Worm (Caenorhabditis elegans) whole organism, L1 larva: ENCODE measurements around the gene clec-55.

ENCODE experiments used
- C16A3.4 ChIP-seq: fragments of 150-350 bp; optimal IDR thresholded peaks from 2 replicates; lab custom pipeline; 2014; ENCODE audit warnings: missing biosample characterization, missing genetic modification characterization
- C34B4.2 ChIP-seq: sonication (generic microtip); optimal IDR thresholded peaks from 2 replicates; lab custom pipeline; 2017; ENCODE audit warnings: mild to moderate bottlenecking, missing genetic modification characterization, missing compliant biosample characterization
- aly-2 ChIP-seq: fragments of 150-350 bp; optimal IDR thresholded peaks from 2 replicates; lab custom pipeline; 2014; ENCODE audit warnings: missing biosample characterization, missing genetic modification characterization
- ama-1 ChIP-seq: fragments of 150-350 bp; optimal IDR thresholded peaks from 2 replicates; lab custom pipeline; 2014
- ceh-63 ChIP-seq: fragments of 200-800 bp; sonication (Bioruptor generic); optimal IDR thresholded peaks from 2 replicates; lab custom pipeline; 2018; ENCODE audit warnings: mild to moderate bottlenecking, missing genetic modification characterization, missing compliant biosample characterization
- ceh-82 ChIP-seq, 3 experiments: fragments of 150-350 bp in 1 of 3; sonication (generic microtip) in 2 of 3; optimal IDR thresholded peaks; 2 replicates each; lab custom pipeline; 2014 to 2017; ENCODE audit warnings: missing biosample characterization in 3 of 3, missing genetic modification characterization in 3 of 3
- dpl-1 ChIP-seq, 3 experiments: fragments of 150-350 bp in 2 of 3; sonication (generic microtip) in 1 of 3; optimal IDR thresholded peaks; 2 replicates each; lab custom pipeline; 2014 to 2017; ENCODE audit warnings: missing biosample characterization in 3 of 3, missing genetic modification characterization in 3 of 3, missing genetic modification reagents in 3 of 3
- dsc-1 ChIP-seq: sonication (generic microtip); optimal IDR thresholded peaks from 2 replicates; lab custom pipeline; 2016; ENCODE audit warnings: mild to moderate bottlenecking, missing genetic modification characterization, missing compliant biosample characterization
- efl-1 ChIP-seq, 4 experiments: fragments of 150-350 bp; optimal IDR thresholded peaks in 3 of 4; peaks in 1 of 4; 1 replicate in 1 of 4; 2 replicates in 3 of 4; lab custom pipeline; 2014; ENCODE audit warnings: missing biosample characterization in 2 of 4, missing genetic modification characterization in 2 of 4, missing genetic modification reagents in 2 of 4
- efl-3 ChIP-seq: fragments of 200-800 bp; sonication (Bioruptor generic); optimal IDR thresholded peaks from 2 replicates; lab custom pipeline; 2018; ENCODE audit warnings: mild to moderate bottlenecking, missing genetic modification characterization, missing compliant biosample characterization
- egl-13 ChIP-seq: sonication (generic microtip); optimal IDR thresholded peaks from 2 replicates; lab custom pipeline; 2016; ENCODE audit warnings: missing genotype, missing genetic modification reagents, missing genetic modification characterization, missing compliant biosample characterization
- fkh-10 ChIP-seq: sonication (generic microtip); optimal IDR thresholded peaks from 2 replicates; lab custom pipeline; 2017; ENCODE audit warnings: missing biosample characterization, missing genetic modification reagents, missing genetic modification characterization
- fkh-8 ChIP-seq: sonication (generic microtip); optimal IDR thresholded peaks from 2 replicates; lab custom pipeline; 2016; ENCODE audit warnings: mild to moderate bottlenecking, missing genetic modification characterization, missing compliant biosample characterization
- fos-1 ChIP-seq: fragments of 150-350 bp; optimal IDR thresholded peaks from 2 replicates; lab custom pipeline; 2014; ENCODE audit warnings: missing biosample characterization, missing genetic modification characterization
- lin-14 ChIP-seq: fragments of 200-800 bp; sonication (Bioruptor generic); optimal IDR thresholded peaks from 2 replicates; lab custom pipeline; 2018; ENCODE audit warnings: mild to moderate bottlenecking, missing genetic modification characterization, moderate library complexity, missing compliant biosample characterization
- lin-15B ChIP-seq: fragments of 150-350 bp; sonication (generic microtip); optimal IDR thresholded peaks from 3 replicates; lab custom pipeline; 2014; ENCODE audit warnings: missing biosample characterization, missing genetic modification characterization
- lin-35 ChIP-seq, 2 experiments: fragments of 150-350 bp; optimal IDR thresholded peaks; 2 replicates each; lab custom pipeline; 2014; ENCODE audit warnings: missing biosample characterization in 2 of 2, missing genetic modification characterization in 2 of 2, missing genetic modification reagents in 2 of 2
- lin-39 ChIP-seq: fragments of 150-350 bp; optimal IDR thresholded peaks from 2 replicates; lab custom pipeline; 2014; ENCODE audit warnings: missing biosample characterization, missing genetic modification reagents, missing genetic modification characterization
- mdl-1 ChIP-seq, 2 experiments: fragments of 150-350 bp; optimal IDR thresholded peaks; 2 replicates each; lab custom pipeline; 2014 to 2017; ENCODE audit warnings: missing biosample characterization in 2 of 2, missing genetic modification characterization in 2 of 2, inconsistent platforms in 1 of 2
- nhr-11 ChIP-seq: fragments of 150-350 bp; optimal IDR thresholded peaks from 2 replicates; lab custom pipeline; 2014; ENCODE audit warnings: missing biosample characterization, missing genetic modification characterization
- nhr-19 ChIP-seq: fragments of 200-800 bp; sonication (Bioruptor generic); conservative IDR thresholded peaks from 2 replicates; pipeline ENCODE4 v1.3.6; 2022; ENCODE audit warnings: missing genetic modification characterization, missing compliant biosample characterization
- nhr-20 ChIP-seq: sonication (generic microtip); optimal IDR thresholded peaks from 2 replicates; lab custom pipeline; 2016; ENCODE audit warnings: mild to moderate bottlenecking, missing genetic modification characterization, missing compliant biosample characterization
- nhr-47 ChIP-seq: sonication (generic microtip); optimal IDR thresholded peaks from 2 replicates; lab custom pipeline; 2016; ENCODE audit warnings: mild to moderate bottlenecking, missing genetic modification characterization, moderate library complexity, missing compliant biosample characterization
- nhr-71 ChIP-seq: sonication (generic microtip); optimal IDR thresholded peaks from 2 replicates; lab custom pipeline; 2016; ENCODE audit warnings: mild to moderate bottlenecking, missing genetic modification characterization, moderate library complexity, missing compliant biosample characterization
- nhr-77 ChIP-seq: fragments of 150-350 bp; optimal IDR thresholded peaks from 2 replicates; lab custom pipeline; 2014; ENCODE audit warnings: missing biosample characterization, missing genetic modification characterization
- nhr-85 ChIP-seq: sonication (generic microtip); peaks from one replicate; lab custom pipeline; 2016; ENCODE audit warnings: missing genetic modification characterization, inconsistent platforms, missing compliant biosample characterization
- nhr-90 ChIP-seq: sonication (generic microtip); optimal IDR thresholded peaks from 2 replicates; lab custom pipeline; 2016; ENCODE audit warnings: mild to moderate bottlenecking, missing genetic modification characterization, missing compliant biosample characterization; ENCODE audit not compliant: poor library complexity
- rnt-1 ChIP-seq: sonication (generic microtip); optimal IDR thresholded peaks from 2 replicates; lab custom pipeline; 2016; ENCODE audit warnings: mild to moderate bottlenecking, missing genetic modification characterization, moderate library complexity, missing compliant biosample characterization
- skn-1 ChIP-seq: fragments of 150-350 bp; optimal IDR thresholded peaks from 2 replicates; lab custom pipeline; 2014; ENCODE audit warnings: missing biosample characterization, missing genetic modification characterization
- snpc-4 ChIP-seq: fragments of 150-350 bp; optimal IDR thresholded peaks from 2 replicates; lab custom pipeline; 2014; ENCODE audit warnings: missing biosample characterization, missing genetic modification characterization
- snu-23 ChIP-seq: sonication (generic microtip); optimal IDR thresholded peaks from 2 replicates; lab custom pipeline; 2016; ENCODE audit warnings: missing genetic modification characterization, missing compliant biosample characterization
- sox-4 ChIP-seq: sonication (generic microtip); optimal IDR thresholded peaks from 2 replicates; lab custom pipeline; 2016; ENCODE audit warnings: missing genetic modification characterization, missing compliant biosample characterization
- sptf-1 ChIP-seq: fragments of 150-350 bp; optimal IDR thresholded peaks from 2 replicates; lab custom pipeline; 2014; ENCODE audit warnings: missing biosample characterization, missing genetic modification characterization
- swsn-7 ChIP-seq: sonication (generic microtip); optimal IDR thresholded peaks from 2 replicates; lab custom pipeline; 2016; ENCODE audit warnings: missing genetic modification characterization, missing compliant biosample characterization
- tbx-2 ChIP-seq: sonication (generic microtip); optimal IDR thresholded peaks from 2 replicates; lab custom pipeline; 2016; ENCODE audit warnings: missing genetic modification characterization, missing compliant biosample characterization
- unc-130 ChIP-seq: fragments of 150-350 bp; optimal IDR thresholded peaks from 2 replicates; lab custom pipeline; 2017; ENCODE audit warnings: missing biosample characterization, missing genetic modification characterization, inconsistent platforms
- unc-62 ChIP-seq: fragments of 150-350 bp; optimal IDR thresholded peaks from 2 replicates; lab custom pipeline; 2014; ENCODE audit warnings: missing biosample characterization, missing genetic modification reagents, missing genetic modification characterization
- vab-15 ChIP-seq: sonication (generic microtip); optimal IDR thresholded peaks from 2 replicates; lab custom pipeline; 2017; ENCODE audit warnings: missing genotype, mild to moderate bottlenecking, missing genetic modification characterization, missing compliant biosample characterization
- zag-1 ChIP-seq: fragments of 150-350 bp; optimal IDR thresholded peaks from 2 replicates; lab custom pipeline; 2014; ENCODE audit warnings: missing biosample characterization, missing genetic modification characterization
- ztf-4 ChIP-seq: fragments of 150-350 bp; optimal IDR thresholded peaks from 2 replicates; lab custom pipeline; 2014; ENCODE audit warnings: missing biosample characterization, missing genetic modification characterization

Gene clec-55

ce11 chrV:14518010-14518409 is 38.9 kb downstream of the clec-55 start, which contains the start of gene R02D5.6:
R02D5.6 (minus strand) TSS chrV:14518110.
- TF ChIP-seq sptf-1 (tag; lab: Kevin White, UChicago), result no peak
- no peak for TF ChIP-seq sox-4 (tag; lab: Kevin White, UChicago)
- peak; percentile 14 for TF ChIP-seq fkh-8

DNA sequence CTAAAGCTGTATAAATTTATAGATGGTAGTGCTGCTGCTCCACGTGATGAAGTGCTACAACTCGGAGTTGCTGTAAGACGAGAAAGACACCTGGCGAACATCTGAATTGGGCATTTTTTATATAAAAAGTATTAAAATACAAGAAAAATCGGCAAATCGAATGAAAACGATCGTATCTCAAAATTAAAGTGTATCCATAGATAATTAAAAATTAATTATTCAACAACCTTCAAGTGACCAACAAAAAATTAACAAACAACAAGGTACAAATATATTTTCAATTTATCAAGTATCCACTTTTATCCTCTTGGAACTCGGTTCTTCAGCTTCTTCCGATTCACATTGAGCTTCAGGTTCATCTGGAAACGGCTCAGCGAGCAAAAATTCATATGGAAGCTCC is 40.2 kb downstream of the clec-55 start, which contains the start of gene R02D5.8:
Gene R02D5.8, minus strand, starts transcription at position 101 of the 400 bp plus-strand sequence.
- TF ChIP-seq nhr-71 (tag; lab: Kevin White, UChicago), result no peak
- TF ChIP-seq aly-2 (tag; lab: Kevin White, UChicago), result no peak
- no peak for TF ChIP-seq nhr-19
- TF ChIP-seq vab-15 (tag; lab: Kevin White, UChicago), result no peak
- TF ChIP-seq sox-4 (tag; lab: Kevin White, UChicago), result no peak
- no peak for TF ChIP-seq C34B4.2 (tag; lab: Kevin White, UChicago)
- no peak for TF ChIP-seq efl-3 (GFP tag; lab: Kevin White, UChicago)

DNA sequence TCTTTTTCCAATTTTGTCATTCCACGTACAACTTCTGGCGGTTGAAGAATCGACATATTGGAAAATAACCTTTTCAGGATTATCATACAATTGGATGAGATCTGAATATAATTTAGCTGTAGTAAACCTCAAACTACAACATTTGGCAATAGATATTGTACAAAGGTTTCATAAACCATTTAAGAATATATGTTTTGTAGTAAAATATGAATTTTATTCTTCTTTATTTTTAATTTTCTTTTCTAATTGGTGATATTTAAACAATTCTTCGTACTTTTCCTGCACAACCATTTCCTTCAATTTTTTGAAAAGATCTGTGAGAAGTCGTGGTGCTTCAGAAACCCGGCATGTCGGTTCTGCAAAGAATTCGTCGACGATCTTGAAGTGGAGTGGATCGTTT is 41.9 kb downstream of the clec-55 start, which contains the start of gene C53A5.17:
Gene C53A5.17, minus strand, starts transcription at position 101 of the 400 bp plus-strand sequence.
- TF ChIP-seq unc-130, result no peak
- TF ChIP-seq lin-35 (GFP tag; optimal IDR thresholded peaks at IDR 0.05; lab: Kevin White, UChicago), result no peak
- no peak for TF ChIP-seq lin-15B
- TF ChIP-seq ztf-4 (tag; lab: Kevin White, UChicago), result no peak
- TF ChIP-seq swsn-7 (tag; lab: Kevin White, UChicago), result no peak
- no peak for TF ChIP-seq tbx-2
- no peak for TF ChIP-seq nhr-11
- TF ChIP-seq snpc-4 (tag; lab: Kevin White, UChicago), result no peak
- no peak for TF ChIP-seq nhr-77 (tag; lab: Kevin White, UChicago)
- TF ChIP-seq ceh-63, result no peak
- TF ChIP-seq ceh-82 (tag; optimal IDR thresholded peaks at IDR 0.05; lab: Kevin White, UChicago), result no peak
- TF ChIP-seq aly-2 (tag; lab: Kevin White, UChicago), result no peak
- no peak for TF ChIP-seq skn-1
- TF ChIP-seq zag-1 (tag; lab: Kevin White, UChicago), result no peak
- TF ChIP-seq lin-39, result no peak

DNA sequence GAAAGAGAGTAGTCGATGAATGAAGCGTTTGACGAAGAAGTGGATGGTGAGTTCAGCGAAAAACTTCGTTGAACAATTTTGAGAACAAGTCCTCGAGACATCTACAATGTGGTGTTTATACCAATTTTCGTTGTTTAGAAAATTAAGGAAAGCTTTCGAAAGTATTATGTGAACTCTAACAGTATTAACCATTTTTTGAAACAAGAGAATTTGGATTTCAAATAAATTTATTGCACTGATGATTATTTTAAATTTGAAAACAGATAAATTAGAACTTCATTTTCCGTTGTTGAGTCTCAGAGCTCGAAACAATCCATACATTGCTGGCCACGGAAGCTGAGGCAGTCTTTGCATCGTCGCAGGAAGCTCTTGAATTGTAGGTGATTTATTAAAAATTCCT is 43.4 kb downstream of the clec-55 start, which contains the start of gene C53A5.16:
Gene C53A5.16, minus strand, starts transcription at position 101 of the 400 bp plus-strand sequence.
- TF ChIP-seq snu-23 (no peak), ama-1 (lab: Kevin White, UChicago) (peak; percentile 37)

ce11 chrV:14523105-14523504 is 44.0 kb downstream of the clec-55 start, which contains the start of gene C53A5.2:
C53A5.2 (minus strand) TSS chrV:14523205.
- TF ChIP-seq egl-13, result no peak
- TF ChIP-seq lin-14 (GFP tag; lab: Kevin White, UChicago), result no peak
- no peak for TF ChIP-seq snpc-4 (tag; lab: Kevin White, UChicago)
- TF ChIP-seq efl-1 (optimal IDR thresholded peaks at IDR 0.05; lab: Kevin White, UChicago), result no peak
- TF ChIP-seq efl-1 (GFP tag; optimal IDR thresholded peaks at IDR 0.05 in 1 of 2; lab: Kevin White, UChicago), result peak in 1 of 2 experiments; percentile 88
- TF ChIP-seq fkh-10 (GFP tag; lab: Kevin White, UChicago), result no peak
- TF ChIP-seq ceh-82 (tag; optimal IDR thresholded peaks at IDR 0.05; lab: Kevin White, UChicago), result no peak
- no peak for TF ChIP-seq nhr-11

DNA sequence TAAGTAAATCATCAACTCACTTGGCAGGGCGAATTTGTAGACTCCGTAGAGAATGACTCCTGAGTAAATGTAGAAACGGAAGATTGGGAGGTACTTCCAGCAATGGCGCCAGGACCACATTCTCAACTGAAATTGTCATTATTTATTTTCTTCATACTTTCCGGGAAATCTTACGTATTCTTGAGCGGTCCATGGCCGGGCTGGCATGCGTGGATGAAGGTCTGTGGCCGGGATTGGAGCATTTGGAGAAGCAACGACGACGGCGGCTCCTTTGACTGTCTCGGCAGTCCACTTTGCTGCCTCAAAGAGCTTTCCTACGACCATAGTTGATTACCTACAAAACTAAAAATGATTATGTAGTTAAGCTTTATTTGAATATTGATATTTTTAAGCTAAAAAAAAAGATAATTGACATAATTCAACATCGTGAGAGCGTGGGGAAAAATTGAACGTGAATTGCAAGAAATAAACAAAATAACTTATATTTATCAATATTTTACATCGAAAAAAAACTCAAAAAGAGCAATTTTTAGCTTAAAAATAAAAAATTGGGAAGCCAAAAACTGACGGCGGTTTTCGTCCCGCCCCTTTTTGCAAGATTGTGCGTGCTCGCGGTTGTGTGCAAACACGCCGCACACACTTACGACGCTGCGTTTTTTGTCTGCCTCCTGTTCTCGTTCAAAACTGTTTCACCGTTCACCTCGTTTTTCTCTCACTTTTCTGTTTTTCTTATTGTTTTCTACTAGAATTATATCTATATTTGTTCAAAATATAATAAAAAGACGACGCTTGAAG is 44.9 kb downstream of the clec-55 start, which contains the start of gene ril-1:
Gene ril-1, minus strand, starts transcription at position 342 of the 795 bp plus-strand sequence.
- TF ChIP-seq dsc-1 (tag; lab: Kevin White, UChicago) (peak; percentile 10), nhr-20 (peak; percentile 25), fkh-8 (peak; percentile 34), rnt-1 (peak; percentile 35), snpc-4 (tag; lab: Kevin White, UChicago) (no peak), nhr-85 (peak; percentile 67), efl-1 (optimal IDR thresholded peaks at IDR 0.05; lab: Kevin White, UChicago) (peak; percentile 38 to 41), efl-1 (GFP tag; optimal IDR thresholded peaks at IDR 0.05 in 1 of 2; lab: Kevin White, UChicago) (peak; percentile 6 to 85), nhr-47 (peak; percentile 38), efl-3 (GFP tag; lab: Kevin White, UChicago) (no peak), unc-62 (no peak), fos-1 (tag; lab: Kevin White, UChicago) (no peak), ceh-63 (no peak), mdl-1 (tag; optimal IDR thresholded peaks at IDR 0.05; lab: Kevin White, UChicago) (peak in 1 of 2 experiments; percentile 8), skn-1 (peak; percentile 40), C16A3.4 (tag; lab: Kevin White, UChicago) (peak; percentile 53), dpl-1 (GFP tag; optimal IDR thresholded peaks at IDR 0.05; lab: Kevin White, UChicago) (peak in 2 of 3 experiments; percentile 30 to 31), fkh-10 (GFP tag; lab: Kevin White, UChicago) (no peak), nhr-71 (tag; lab: Kevin White, UChicago) (peak; percentile 55), nhr-90 (tag; lab: Kevin White, UChicago) (peak; percentile 44)
